Fruit fly (Drosophila melanogaster) whole organism, embryonic: Measurements from ENCODE around the gene CG12398.

ENCODE experiments used
- Atf-2 ChIP-seq: fragments of 200-800 bp; sonication (Bioruptor generic); optimal IDR thresholded peaks from 2 replicates; lab custom pipeline; 2016; ENCODE audit warnings: missing biosample characterization, missing genetic modification characterization
- B-H1 ChIP-seq: fragments of 200-800 bp; sonication (Bioruptor generic); IDR thresholded peaks from 3 replicates; pipeline ENCODE4 v1.3.6; 2022; ENCODE audit warnings: missing biosample characterization, missing genetic modification characterization
- BEAF-32 ChIP-seq: fragments of 200-800 bp; sonication (Bioruptor generic); optimal IDR thresholded peaks from 3 replicates; lab custom pipeline; 2017; ENCODE audit warnings: missing biosample characterization, missing genetic modification characterization, mild to moderate bottlenecking, moderate library complexity, missing genetic modification reagents
- CG10147 ChIP-seq: fragments of 200-800 bp; sonication (Bioruptor generic); optimal IDR thresholded peaks from 2 replicates; lab custom pipeline; 2019; ENCODE audit warnings: missing biosample characterization, mild to moderate bottlenecking, missing genetic modification characterization, moderate library complexity
- CG10209 ChIP-seq: fragments of 200-800 bp; sonication (Bioruptor generic); optimal IDR thresholded peaks from 3 replicates; lab custom pipeline; 2017; ENCODE audit warnings: missing biosample characterization, mild to moderate bottlenecking, missing genetic modification characterization, missing genetic modification reagents
- CG10366 ChIP-seq: fragments of 200-800 bp; sonication (Bioruptor generic); IDR thresholded peaks from 2 replicates; pipeline ENCODE4 v1.3.6; 2022; ENCODE audit warnings: missing biosample characterization, missing genetic modification characterization
- CG10431 ChIP-seq: fragments of 200-800 bp; sonication (Bioruptor generic); optimal IDR thresholded peaks from 3 replicates; lab custom pipeline; 2018; ENCODE audit warnings: missing biosample characterization, mild to moderate bottlenecking, missing genetic modification characterization
- CG11085 ChIP-seq: fragments of 200-800 bp; sonication (Bioruptor generic); IDR thresholded peaks from 2 replicates; pipeline ENCODE4 v1.3.6; 2022; ENCODE audit warnings: missing biosample characterization, missing genetic modification characterization
- CG12236 ChIP-seq: fragments of 200-800 bp; sonication (Bioruptor generic); optimal IDR thresholded peaks from 2 replicates; lab custom pipeline; 2016; ENCODE audit warnings: missing biosample characterization, missing genetic modification characterization
- CG15696 ChIP-seq: fragments of 200-800 bp; sonication (Bioruptor generic); optimal IDR thresholded peaks from 2 replicates; lab custom pipeline; 2019; ENCODE audit warnings: missing biosample characterization, mild to moderate bottlenecking, missing genetic modification characterization, moderate library complexity
- CG17186 ChIP-seq: fragments of 200-800 bp; sonication (Bioruptor generic); optimal IDR thresholded peaks from 3 replicates; lab custom pipeline; 2017; ENCODE audit warnings: missing biosample characterization, missing genetic modification reagents, missing genetic modification characterization
- CG17568 ChIP-seq: fragments of 200-800 bp; sonication (Bioruptor generic); optimal IDR thresholded peaks from 2 replicates; lab custom pipeline; 2018; ENCODE audit warnings: missing biosample characterization, mild to moderate bottlenecking, missing genetic modification characterization, moderate library complexity
- CG17912 ChIP-seq: fragments of 200-800 bp; sonication (Bioruptor generic); optimal IDR thresholded peaks from 2 replicates; lab custom pipeline; 2018; ENCODE audit warnings: missing biosample characterization, mild to moderate bottlenecking, missing genetic modification characterization
- CG2199 ChIP-seq: fragments of 200-800 bp; sonication (Bioruptor generic); IDR thresholded peaks from 3 replicates; pipeline ENCODE4 v1.3.6; 2022; ENCODE audit warnings: missing biosample characterization, missing genetic modification characterization
- CG2202 ChIP-seq: fragments of 200-800 bp; sonication (Bioruptor generic); optimal IDR thresholded peaks from 2 replicates; lab custom pipeline; 2018; ENCODE audit warnings: missing biosample characterization, mild to moderate bottlenecking, missing genetic modification characterization
- CG30403 ChIP-seq: fragments of 200-800 bp; sonication (Bioruptor generic); optimal IDR thresholded peaks from 3 replicates; lab custom pipeline; 2016; ENCODE audit warnings: missing biosample characterization, missing genetic modification characterization
- CG6765 ChIP-seq: fragments of 200-800 bp; sonication (Bioruptor generic); optimal IDR thresholded peaks from 3 replicates; lab custom pipeline; 2017; ENCODE audit warnings: missing biosample characterization, mild to moderate bottlenecking, missing genetic modification characterization
- CG6791 ChIP-seq: fragments of 200-800 bp; sonication (Bioruptor generic); IDR thresholded peaks from 3 replicates; pipeline ENCODE4 v1.3.6; 2022; ENCODE audit warnings: missing biosample characterization, missing genetic modification characterization; ENCODE audit not compliant: partially characterized antibody
- CG8478 ChIP-seq: fragments of >200 bp; optimal IDR thresholded peaks from 2 replicates; lab custom pipeline; 2018
- CG9817 ChIP-seq: fragments of 200-800 bp; sonication (Bioruptor generic); optimal IDR thresholded peaks from 2 replicates; lab custom pipeline; 2018; ENCODE audit warnings: missing biosample characterization, mild to moderate bottlenecking, missing genetic modification characterization, moderate library complexity
- CkIIα-i1 ChIP-seq: fragments of 200-800 bp; sonication (Bioruptor generic); IDR thresholded peaks from 2 replicates; pipeline ENCODE4 v1.3.6; 2022; ENCODE audit warnings: missing biosample characterization, missing genetic modification characterization
- D ChIP-seq, 2 experiments: fragments of 200-800 bp in 1 of 2; fragments of >200 bp in 1 of 2; sonication (Bioruptor generic) in 1 of 2; optimal IDR thresholded peaks; 2 replicates in 1 of 2; 3 replicates in 1 of 2; lab custom pipeline; 2017; ENCODE audit warnings: mild to moderate bottlenecking in 1 of 2, missing biosample characterization in 1 of 2, missing genetic modification characterization in 1 of 2, missing genetic modification reagents in 1 of 2
- Dref ChIP-seq: fragments of 200-800 bp; sonication (Bioruptor generic); IDR thresholded peaks from 2 replicates; pipeline ENCODE4 v1.3.6; 2022; ENCODE audit warnings: missing biosample characterization, missing genetic modification characterization
- ERR ChIP-seq: fragments of 200-800 bp; sonication (Bioruptor generic); optimal IDR thresholded peaks from 2 replicates; lab custom pipeline; 2016; ENCODE audit warnings: missing biosample characterization, missing genetic modification characterization
- Mad ChIP-seq: fragments of 200-800 bp; sonication (Bioruptor generic); optimal IDR thresholded peaks from 2 replicates; lab custom pipeline; 2016; ENCODE audit warnings: missing biosample characterization, missing genetic modification characterization
- Oli ChIP-seq: fragments of 200-800 bp; sonication (Bioruptor generic); optimal IDR thresholded peaks from 2 replicates; lab custom pipeline; 2018; ENCODE audit warnings: missing biosample characterization, mild to moderate bottlenecking, missing genetic modification characterization, moderate library complexity
- Usf ChIP-seq: fragments of 200-800 bp; sonication (Bioruptor generic); optimal IDR thresholded peaks from 2 replicates; lab custom pipeline; 2017; ENCODE audit warnings: missing genotype, missing biosample characterization, missing genetic modification characterization
- Vsx1 ChIP-seq: fragments of 200-800 bp; sonication (Bioruptor generic); optimal IDR thresholded peaks from 2 replicates; lab custom pipeline; 2017; ENCODE audit warnings: missing biosample characterization, mild to moderate bottlenecking, missing genetic modification characterization, missing genetic modification reagents
- dan ChIP-seq: fragments of 200-800 bp; sonication (Bioruptor generic); IDR thresholded peaks from 2 replicates; pipeline ENCODE4 v1.3.6; 2022; ENCODE audit warnings: missing biosample characterization, missing genetic modification characterization
- danr ChIP-seq: fragments of 200-800 bp; sonication (Bioruptor generic); IDR thresholded peaks from 2 replicates; pipeline ENCODE4 v1.3.6; 2022; ENCODE audit warnings: missing biosample characterization, missing genetic modification characterization
- ewg ChIP-seq: fragments of 200-800 bp; sonication (Bioruptor generic); optimal IDR thresholded peaks from 3 replicates; lab custom pipeline; 2017; ENCODE audit warnings: mild to moderate bottlenecking, missing biosample characterization, missing genetic modification reagents, missing genetic modification characterization
- fru ChIP-seq: fragments of >200 bp; optimal IDR thresholded peaks from 2 replicates; lab custom pipeline; 2017
- fu2 ChIP-seq: fragments of 200-800 bp; sonication (Bioruptor generic); optimal IDR thresholded peaks from 2 replicates; lab custom pipeline; 2016; ENCODE audit warnings: missing biosample characterization, missing genetic modification characterization
- her ChIP-seq: fragments of 200-800 bp; sonication (Bioruptor generic); optimal IDR thresholded peaks from 2 replicates; lab custom pipeline; 2016; ENCODE audit warnings: missing biosample characterization, missing genetic modification characterization
- kni ChIP-seq: fragments of 200-800 bp; sonication (Bioruptor generic); optimal IDR thresholded peaks from 3 replicates; lab custom pipeline; 2017; ENCODE audit warnings: mild to moderate bottlenecking, missing biosample characterization, missing genetic modification reagents, missing genetic modification characterization
- lov ChIP-seq, 2 experiments: fragments of 200-800 bp in 1 of 2; fragments of >200 bp in 1 of 2; sonication (Bioruptor generic) in 1 of 2; IDR thresholded peaks in 1 of 2; optimal IDR thresholded peaks in 1 of 2; 2 replicates in 1 of 2; 3 replicates in 1 of 2; pipeline versions ENCODE4 v1.3.6 to Lab custom; 2017 to 2022; ENCODE audit warnings: missing biosample characterization in 1 of 2, missing genetic modification characterization in 1 of 2
- mam ChIP-seq: fragments of 200-800 bp; sonication (Bioruptor generic); optimal IDR thresholded peaks from 3 replicates; lab custom pipeline; 2016; ENCODE audit warnings: missing biosample characterization, missing genetic modification characterization
- mld ChIP-seq: fragments of 200-800 bp; sonication (Bioruptor generic); IDR thresholded peaks from 3 replicates; pipeline ENCODE4 v1.3.6; 2022; ENCODE audit warnings: missing biosample characterization, missing genetic modification characterization; ENCODE audit not compliant: partially characterized antibody
- run ChIP-seq: fragments of 200-800 bp; sonication (Bioruptor generic); optimal IDR thresholded peaks from 3 replicates; lab custom pipeline; 2018; ENCODE audit warnings: missing biosample characterization, mild to moderate bottlenecking, missing genetic modification characterization
- salm ChIP-seq: fragments of 200-800 bp; sonication (Bioruptor generic); optimal IDR thresholded peaks from 2 replicates; lab custom pipeline; 2018; ENCODE audit warnings: missing biosample characterization, mild to moderate bottlenecking, missing genetic modification characterization
- sd ChIP-seq: fragments of 200-800 bp; sonication (Bioruptor generic); optimal IDR thresholded peaks from 3 replicates; lab custom pipeline; 2018; ENCODE audit warnings: missing biosample characterization, mild to moderate bottlenecking, missing genetic modification characterization, moderate library complexity
- sens ChIP-seq: fragments of 200-800 bp; sonication (Bioruptor generic); peaks from one replicate; lab custom pipeline; 2016; ENCODE audit warnings: missing biosample characterization, missing genetic modification characterization
- shn ChIP-seq: fragments of 200-800 bp; sonication (Bioruptor generic); optimal IDR thresholded peaks from 3 replicates; lab custom pipeline; 2016; ENCODE audit warnings: missing biosample characterization, missing genetic modification characterization
- slp2 ChIP-seq: fragments of 200-800 bp; sonication (Bioruptor generic); optimal IDR thresholded peaks from 2 replicates; lab custom pipeline; 2016; ENCODE audit warnings: missing biosample characterization, missing genetic modification characterization
- ssp ChIP-seq: fragments of 200-800 bp; sonication (Bioruptor generic); IDR thresholded peaks from 2 replicates; pipeline ENCODE4 v1.3.6; 2022; ENCODE audit warnings: missing biosample characterization, missing genetic modification characterization
- tap ChIP-seq: fragments of 200-800 bp; optimal IDR thresholded peaks from 3 replicates; lab custom pipeline; 2019; ENCODE audit warnings: missing biosample characterization, mild to moderate bottlenecking, missing genetic modification characterization, moderate library complexity
- zen ChIP-seq: fragments of 200-800 bp; sonication (Bioruptor generic); optimal IDR thresholded peaks from 3 replicates; lab custom pipeline; 2018; ENCODE audit warnings: missing biosample characterization, mild to moderate bottlenecking, missing genetic modification characterization, moderate library complexity
- zen2 ChIP-seq: fragments of 200-800 bp; sonication (Bioruptor generic); IDR thresholded peaks from 3 replicates; pipeline ENCODE4 v1.3.6; 2022; ENCODE audit warnings: missing biosample characterization, missing genetic modification characterization; ENCODE audit not compliant: partially characterized antibody
- zfh2 ChIP-seq: fragments of 200-800 bp; sonication (Bioruptor generic); optimal IDR thresholded peaks from 2 replicates; lab custom pipeline; 2016; ENCODE audit warnings: missing biosample characterization, missing genetic modification characterization

CG12398 gene

dm6 chrX:14882536-14883118 is 31.0 kb downstream of the CG12398 start, which contains the start of the genes CG45064 and CG45065 (continued):
- TF ChIP-seq CG12236 (GFP tag; lab: Kevin White, UChicago) (peak; percentile 68), slp2 (peak; percentile 80), CG15696 (tag; lab: Kevin White, UChicago) (no peak), CG8478 (lab: Kevin White, UChicago) (no peak), Usf (GFP tag; lab: Kevin White, UChicago) (peak; percentile 60), ERR (GFP tag; lab: Kevin White, UChicago) (peak; percentile 41), fru (lab: Kevin White, UChicago) (no peak), CG10209 (GFP tag; lab: Kevin White, UChicago) (peak; percentile 79), CG17568 (GFP tag; lab: Kevin White, UChicago) (peak; percentile 64), CG10147 (GFP tag; lab: Kevin White, UChicago) (peak; percentile 79), ssp (GFP tag; lab: Robert Waterston, UW) (peak; percentile 73), Atf-2 (GFP tag; lab: Kevin White, UChicago) (peak; percentile 73), CG6791 (no peak), CG30403 (GFP tag; lab: Kevin White, UChicago) (peak; percentile 85), Mad (GFP tag; lab: Kevin White, UChicago) (peak; percentile 8), sens (GFP tag; lab: Kevin White, UChicago) (peak; percentile 98), ewg (peak; percentile 83), D (optimal IDR thresholded peaks at IDR 0.05; lab: Kevin White, UChicago) (no peak), D (GFP tag; optimal IDR thresholded peaks at IDR 0.05; lab: Kevin White, UChicago) (peak; percentile 83), B-H1 (peak; percentile 78), CG10431 (peak; percentile 70), CG6765 (GFP tag; lab: Kevin White, UChicago) (peak; percentile 23), mam (peak; percentile 83), zen2 (GFP tag; lab: Robert Waterston, UW) (no peak), kni (GFP tag; lab: Kevin White, UChicago) (peak; percentile 74), danr (GFP tag; lab: Robert Waterston, UW) (0 out of 2 replicates have a peak, but pooled peaks have one; percentile 32), salm (tag; lab: Kevin White, UChicago) (peak; percentile 79), tap (tag; lab: Kevin White, UChicago) (peak; percentile 86), CG9817 (tag; lab: Kevin White, UChicago) (peak; percentile 67), CG10366 (GFP tag; lab: Robert Waterston, UW) (peak; percentile 83), sd (tag; lab: Kevin White, UChicago) (peak; percentile 43), BEAF-32 (GFP tag; lab: Kevin White, UChicago) (no peak), CG2202 (tag; lab: Kevin White, UChicago) (peak; percentile 47), zen (tag; lab: Kevin White, UChicago) (no peak), CG17186 (peak; percentile 20), CG11085 (no peak), mld (GFP tag; lab: Robert Waterston, UW) (no peak), dan (GFP tag; lab: Robert Waterston, UW) (no peak), CG2199 (GFP tag; lab: Robert Waterston, UW) (peak; percentile 92; the same call in 2 of the 3 replicates), Vsx1 (GFP tag; lab: Kevin White, UChicago) (peak; percentile 50), shn (peak; percentile 55), Oli (tag; lab: Kevin White, UChicago) (peak; percentile 91), CG17912 (GFP tag; lab: Kevin White, UChicago) (no peak), zfh2 (GFP tag; lab: Kevin White, UChicago) (peak; percentile 76), lov (optimal IDR thresholded peaks at IDR 0.05; lab: Kevin White, UChicago) (no peak), lov (GFP tag; IDR thresholded peaks at IDR 0.05; lab: Robert Waterston, UW) (no peak; the same call in 1 of the 3 replicates), her (GFP tag; lab: Kevin White, UChicago) (peak; percentile 77), CkIIα-i1 (no peak), fu2 (GFP tag; lab: Kevin White, UChicago) (peak; percentile 67), run (peak; percentile 84), Dref (GFP tag; lab: Robert Waterston, UW) (no peak)
